Fruit fly (Drosophila melanogaster) whole organism, embryonic: ENCODE measurements around the gene msd1.

Source experiments
- CG10274 ChIP-seq: fragments of 200-800 bp; sonication (Bioruptor generic); optimal IDR thresholded peaks from 3 replicates; lab custom pipeline; 2017; ENCODE audit warnings: missing biosample characterization, mild to moderate bottlenecking, missing genetic modification characterization
- CG10366 ChIP-seq: fragments of 200-800 bp; sonication (Bioruptor generic); IDR thresholded peaks from 2 replicates; pipeline ENCODE4 v1.3.6; 2022; ENCODE audit warnings: missing biosample characterization, missing genetic modification characterization
- CG11723 ChIP-seq: fragments of 200-800 bp; sonication (Bioruptor generic); optimal IDR thresholded peaks from 2 replicates; lab custom pipeline; 2017; ENCODE audit warnings: missing biosample characterization, mild to moderate bottlenecking, missing genetic modification characterization
- CG12659 ChIP-seq: fragments of 200-800 bp; sonication (Bioruptor generic); optimal IDR thresholded peaks from 3 replicates; lab custom pipeline; 2017; ENCODE audit warnings: mild to moderate bottlenecking, missing biosample characterization, missing genetic modification reagents, missing genetic modification characterization
- CG13424 ChIP-seq: fragments of 200-800 bp; sonication (Bioruptor generic); optimal IDR thresholded peaks from 2 replicates; lab custom pipeline; 2019; ENCODE audit warnings: missing biosample characterization, mild to moderate bottlenecking, missing genetic modification characterization, moderate library complexity
- CG15601 ChIP-seq: fragments of 200-800 bp; sonication (Bioruptor generic); optimal IDR thresholded peaks from 3 replicates; lab custom pipeline; 2019; ENCODE audit warnings: missing biosample characterization, mild to moderate bottlenecking, missing genetic modification characterization, moderate library complexity
- CG15696 ChIP-seq: fragments of 200-800 bp; sonication (Bioruptor generic); optimal IDR thresholded peaks from 2 replicates; lab custom pipeline; 2019; ENCODE audit warnings: missing biosample characterization, mild to moderate bottlenecking, missing genetic modification characterization, moderate library complexity
- CG18011 ChIP-seq: fragments of 200-800 bp; sonication (Bioruptor generic); optimal IDR thresholded peaks from 2 replicates; lab custom pipeline; 2017; ENCODE audit warnings: missing biosample characterization, missing genetic modification characterization, mild to moderate bottlenecking, moderate library complexity, missing genotype
- CG2116 ChIP-seq: fragments of 200-800 bp; sonication (Bioruptor generic); optimal IDR thresholded peaks from 3 replicates; lab custom pipeline; 2018; ENCODE audit warnings: missing biosample characterization, mild to moderate bottlenecking, missing genetic modification characterization
- CG2889 ChIP-seq: fragments of 200-800 bp; sonication (Bioruptor generic); IDR thresholded peaks from 3 replicates; pipeline ENCODE4 v1.3.6; 2022; ENCODE audit warnings: missing biosample characterization, missing genetic modification characterization
- CG6175 ChIP-seq: fragments of 200-800 bp; sonication (Bioruptor generic); IDR thresholded peaks from 3 replicates; pipeline ENCODE4 v1.3.6; 2022; ENCODE audit warnings: missing biosample characterization, missing genetic modification characterization
- CG6254 ChIP-seq: fragments of 200-800 bp; sonication (Bioruptor generic); optimal IDR thresholded peaks from 3 replicates; lab custom pipeline; 2017; ENCODE audit warnings: mild to moderate bottlenecking, missing biosample characterization, missing genetic modification reagents, missing genetic modification characterization
- CG7745 ChIP-seq: fragments of 200-800 bp; sonication (Bioruptor generic); optimal IDR thresholded peaks from 2 replicates; lab custom pipeline; 2018; ENCODE audit warnings: missing biosample characterization, mild to moderate bottlenecking, missing genetic modification characterization, moderate library complexity
- CG8089 ChIP-seq: fragments of 200-800 bp; sonication (Bioruptor generic); optimal IDR thresholded peaks from 3 replicates; lab custom pipeline; 2016; ENCODE audit warnings: missing biosample characterization, missing genetic modification characterization
- CG9932 ChIP-seq: fragments of 200-800 bp; sonication (Bioruptor generic); IDR thresholded peaks from 2 replicates; pipeline ENCODE4 v1.3.6; 2022; ENCODE audit warnings: missing biosample characterization, missing genetic modification characterization
- D19A ChIP-seq: fragments of 200-800 bp; optimal IDR thresholded peaks from 3 replicates; lab custom pipeline; 2019; ENCODE audit warnings: missing biosample characterization, mild to moderate bottlenecking, missing genetic modification characterization, moderate library complexity
- Dbx ChIP-seq: fragments of 200-800 bp; sonication (Bioruptor generic); IDR thresholded peaks from 3 replicates; pipeline ENCODE4 v1.3.6; 2022; ENCODE audit warnings: missing biosample characterization, missing genetic modification characterization
- Dip2 ChIP-seq: fragments of 200-800 bp; sonication (Bioruptor generic); IDR thresholded peaks from 2 replicates; pipeline ENCODE4 v1.3.6; 2022; ENCODE audit warnings: missing biosample characterization, missing genetic modification characterization
- Dip3 ChIP-seq: fragments of 200-800 bp; sonication (Bioruptor generic); optimal IDR thresholded peaks from 3 replicates; lab custom pipeline; 2016; ENCODE audit warnings: missing biosample characterization, missing genetic modification characterization
- Ets65A ChIP-seq: fragments of 200-800 bp; sonication (Bioruptor generic); peaks from one replicate; lab custom pipeline; 2016; ENCODE audit warnings: missing biosample characterization, missing genetic modification characterization
- GATAe ChIP-seq: fragments of 200-800 bp; sonication (Bioruptor generic); conservative IDR thresholded peaks from 2 replicates; pipeline ENCODE4 v1.3.6; 2022; ENCODE audit warnings: missing biosample characterization, missing genetic modification characterization
- HLH3B ChIP-seq: fragments of 200-800 bp; sonication (Bioruptor generic); IDR thresholded peaks from 2 replicates; pipeline ENCODE4 v1.3.6; 2022; ENCODE audit warnings: missing biosample characterization, missing genetic modification characterization
- Max ChIP-seq: fragments of 200-800 bp; sonication (Bioruptor generic); optimal IDR thresholded peaks from 2 replicates; lab custom pipeline; 2016; ENCODE audit warnings: missing biosample characterization, mild to moderate bottlenecking, missing genetic modification characterization
- Med ChIP-seq: fragments of 200-800 bp; sonication (Bioruptor generic); peaks from one replicate; lab custom pipeline; 2016; ENCODE audit warnings: missing biosample characterization, missing genetic modification characterization, mild to moderate bottlenecking, inconsistent platforms, moderate library complexity
- NFAT ChIP-seq: fragments of 200-800 bp; sonication (Bioruptor generic); IDR thresholded peaks from 2 replicates; pipeline ENCODE4 v1.3.6; 2022; ENCODE audit warnings: missing biosample characterization, missing genetic modification characterization
- Oli ChIP-seq: fragments of 200-800 bp; sonication (Bioruptor generic); optimal IDR thresholded peaks from 2 replicates; lab custom pipeline; 2018; ENCODE audit warnings: missing biosample characterization, mild to moderate bottlenecking, missing genetic modification characterization, moderate library complexity
- Pdp1 ChIP-seq, 2 experiments: fragments of 200-800 bp; sonication (Bioruptor generic); optimal IDR thresholded peaks; 3 replicates each; lab custom pipeline; 2016; ENCODE audit warnings: missing biosample characterization in 2 of 2, missing genetic modification characterization in 2 of 2, mild to moderate bottlenecking in 1 of 2, moderate library complexity in 1 of 2
- Ptx1 ChIP-seq: fragments of 200-800 bp; sonication (Bioruptor generic); IDR thresholded peaks from 2 replicates; pipeline ENCODE4 v1.3.6; 2022; ENCODE audit warnings: missing biosample characterization, missing genetic modification characterization
- Sox102F ChIP-seq: fragments of 200-800 bp; sonication (Bioruptor generic); optimal IDR thresholded peaks from 2 replicates; lab custom pipeline; 2018; ENCODE audit warnings: missing biosample characterization, mild to moderate bottlenecking, missing genetic modification characterization, moderate library complexity
- Xbp1 ChIP-seq: fragments of 200-800 bp; sonication (Bioruptor generic); optimal IDR thresholded peaks from 3 replicates; lab custom pipeline; 2016; ENCODE audit warnings: missing biosample characterization, mild to moderate bottlenecking, missing genetic modification characterization
- crp ChIP-seq, 2 experiments: fragments of 200-800 bp; sonication (Bioruptor generic); optimal IDR thresholded peaks; 2 replicates in 1 of 2; 3 replicates in 1 of 2; lab custom pipeline; 2017; ENCODE audit warnings: missing biosample characterization in 2 of 2, missing genetic modification characterization in 2 of 2, mild to moderate bottlenecking in 1 of 2, moderate library complexity in 1 of 2
- dmrt99B ChIP-seq: fragments of 200-800 bp; sonication (Bioruptor generic); optimal IDR thresholded peaks from 2 replicates; lab custom pipeline; 2018; ENCODE audit warnings: missing biosample characterization, mild to moderate bottlenecking, missing genetic modification characterization, moderate library complexity
- dysf ChIP-seq: fragments of 200-800 bp; sonication (Bioruptor generic); IDR thresholded peaks from 3 replicates; pipeline ENCODE4 v1.3.6; 2022; ENCODE audit warnings: missing biosample characterization, missing genetic modification characterization
- fd96Cb ChIP-seq: fragments of 200-800 bp; sonication (Bioruptor generic); optimal IDR thresholded peaks from 2 replicates; lab custom pipeline; 2018; ENCODE audit warnings: missing biosample characterization, mild to moderate bottlenecking, missing genetic modification characterization, moderate library complexity
- kah ChIP-seq: fragments of 200-800 bp; sonication (Bioruptor generic); optimal IDR thresholded peaks from 2 replicates; lab custom pipeline; 2018; ENCODE audit warnings: missing biosample characterization, mild to moderate bottlenecking, missing genetic modification characterization
- ken ChIP-seq: fragments of 200-800 bp; sonication (Bioruptor generic); IDR thresholded peaks from 3 replicates; pipeline ENCODE4 v1.3.6; 2022; ENCODE audit warnings: missing biosample characterization, missing genetic modification characterization
- lab ChIP-seq: fragments of 200-800 bp; sonication (Bioruptor generic); optimal IDR thresholded peaks from 3 replicates; lab custom pipeline; 2017; ENCODE audit warnings: missing biosample characterization, missing genetic modification characterization, mild to moderate bottlenecking, moderate library complexity, missing genetic modification reagents
- mam ChIP-seq: fragments of 200-800 bp; sonication (Bioruptor generic); optimal IDR thresholded peaks from 3 replicates; lab custom pipeline; 2016; ENCODE audit warnings: missing biosample characterization, missing genetic modification characterization
- peb ChIP-seq: fragments of 200-800 bp; sonication (Bioruptor generic); IDR thresholded peaks from 2 replicates; pipeline ENCODE4 v1.3.6; 2022; ENCODE audit warnings: missing biosample characterization, missing genetic modification characterization
- prd ChIP-seq, 3 experiments: fragments of >200 bp in 2 of 3; fragments of 200-800 bp in 1 of 3; sonication (Bioruptor generic) in 1 of 3; optimal IDR thresholded peaks in 2 of 3; IDR thresholded peaks in 1 of 3; 2 replicates in 2 of 3; 3 replicates in 1 of 3; pipeline versions ENCODE4 v1.3.6 to Lab custom; 2017 to 2022; ENCODE audit warnings: missing biosample characterization in 1 of 3, missing genetic modification characterization in 1 of 3
- pzg ChIP-seq: fragments of 200-800 bp; sonication (Bioruptor generic); optimal IDR thresholded peaks from 3 replicates; lab custom pipeline; 2018; ENCODE audit warnings: missing biosample characterization, mild to moderate bottlenecking, missing genetic modification characterization, moderate library complexity
- row ChIP-seq: fragments of 200-800 bp; sonication (Bioruptor generic); IDR thresholded peaks from 3 replicates; pipeline ENCODE4 v1.3.6; 2022; ENCODE audit warnings: missing biosample characterization, missing genetic modification characterization
- salm ChIP-seq: fragments of 200-800 bp; sonication (Bioruptor generic); optimal IDR thresholded peaks from 2 replicates; lab custom pipeline; 2018; ENCODE audit warnings: missing biosample characterization, mild to moderate bottlenecking, missing genetic modification characterization
- sens ChIP-seq: fragments of 200-800 bp; sonication (Bioruptor generic); peaks from one replicate; lab custom pipeline; 2016; ENCODE audit warnings: missing biosample characterization, missing genetic modification characterization
- ssp ChIP-seq: fragments of 200-800 bp; sonication (Bioruptor generic); IDR thresholded peaks from 2 replicates; pipeline ENCODE4 v1.3.6; 2022; ENCODE audit warnings: missing biosample characterization, missing genetic modification characterization
- tna ChIP-seq: fragments of 200-800 bp; sonication (Bioruptor generic); IDR thresholded peaks from 2 replicates; pipeline ENCODE4 v1.3.6; 2022; ENCODE audit warnings: missing biosample characterization, missing genetic modification characterization; ENCODE audit not compliant: partially characterized antibody
- tup ChIP-seq: fragments of 200-800 bp; sonication (Bioruptor generic); optimal IDR thresholded peaks from 2 replicates; lab custom pipeline; 2016; ENCODE audit warnings: missing biosample characterization, mild to moderate bottlenecking, missing genetic modification characterization, moderate library complexity
- wek ChIP-seq: fragments of 200-800 bp; sonication (Bioruptor generic); optimal IDR thresholded peaks from 3 replicates; lab custom pipeline; 2018; ENCODE audit warnings: missing biosample characterization, mild to moderate bottlenecking, missing genetic modification characterization, moderate library complexity

Gene msd1

DNA sequence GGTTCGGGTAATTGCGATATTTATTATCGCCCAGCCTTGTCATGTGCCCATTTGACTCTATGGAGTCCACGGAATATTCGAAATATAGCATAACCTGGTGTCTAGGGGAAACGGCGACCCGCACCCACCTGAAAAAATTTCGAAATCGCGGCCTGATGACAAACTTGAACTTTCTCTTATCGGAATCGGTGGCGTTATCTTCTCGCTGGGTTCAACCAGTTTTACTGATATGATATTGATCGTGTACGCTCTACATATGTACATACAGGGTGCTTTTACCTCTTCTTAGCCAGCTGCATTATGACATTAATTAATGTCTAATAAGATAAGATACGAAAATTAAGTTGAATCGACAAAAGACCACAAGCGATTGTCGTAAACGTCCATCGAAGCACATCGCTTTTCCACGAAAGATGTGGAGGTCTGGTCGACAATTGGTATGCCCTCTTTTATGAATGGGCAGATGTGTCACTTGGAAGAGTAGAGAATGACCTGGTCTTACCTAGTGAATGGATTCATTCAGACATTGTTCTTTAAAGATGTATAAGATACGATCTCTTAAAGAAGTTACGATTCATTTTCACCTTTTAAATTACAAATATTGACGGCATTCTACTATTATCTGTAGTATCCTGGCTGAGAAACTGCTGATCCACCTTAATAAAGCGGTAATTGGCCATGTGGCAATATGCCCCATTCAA, 11.2 kb upstream of the msd1 start (continued):
- TF ChIP-seq CG11723 (GFP tag; lab: Kevin White, UChicago) = no peak
- 0 out of 2 replicates have a peak, but pooled peaks have one; percentile 31 for TF ChIP-seq CG9932 (GFP tag; lab: Robert Waterston, UW)
- TF ChIP-seq CG10274 (GFP tag; lab: Kevin White, UChicago) = peak; percentile 96
- peak; percentile 31 for TF ChIP-seq Sox102F (GFP tag; lab: Kevin White, UChicago)
- TF ChIP-seq CG15696 (tag; lab: Kevin White, UChicago) = no peak
- TF ChIP-seq Med (GFP tag; lab: Kevin White, UChicago) = peak; percentile 33
- peak; percentile 28 for TF ChIP-seq Oli (tag; lab: Kevin White, UChicago)
- 0 out of 3 replicates have a peak, but pooled peaks have one; percentile 11 for TF ChIP-seq CG2889
- peak; percentile 46 for TF ChIP-seq CG10366 (GFP tag; lab: Robert Waterston, UW)
- no peak for TF ChIP-seq pzg (GFP tag; lab: Kevin White, UChicago)
- peak; percentile 5 for TF ChIP-seq CG13424 (tag; lab: Kevin White, UChicago)
- peak; percentile 15 for TF ChIP-seq Xbp1 (GFP tag; lab: Kevin White, UChicago)
- TF ChIP-seq CG6175 (GFP tag; lab: Robert Waterston, UW) = no peak
- no peak for TF ChIP-seq ssp
- TF ChIP-seq CG18011 (GFP tag; lab: Kevin White, UChicago) = no peak
- no peak for TF ChIP-seq tna
- TF ChIP-seq dmrt99B (tag; lab: Kevin White, UChicago) = peak; percentile 23
- TF ChIP-seq mam = peak; percentile 22
- peak; percentile 39 for TF ChIP-seq CG15601 (tag; lab: Kevin White, UChicago)
- peak; percentile 16 for TF ChIP-seq Max (GFP tag; lab: Kevin White, UChicago)
- TF ChIP-seq CG6254 (GFP tag; lab: Kevin White, UChicago) = no peak
- peak; percentile 33; the same call in 1 of the 2 replicates for TF ChIP-seq Ptx1 (GFP tag; lab: Robert Waterston, UW)
- TF ChIP-seq crp (GFP tag; optimal IDR thresholded peaks at IDR 0.05; lab: Kevin White, UChicago) = no peak
- TF ChIP-seq CG7745 = peak; percentile 99
- no peak for TF ChIP-seq prd (optimal IDR thresholded peaks at IDR 0.05; lab: Kevin White, UChicago)
- peak; percentile 14; the same call in 1 of the 3 replicates for TF ChIP-seq prd (GFP tag; IDR thresholded peaks at IDR 0.05; lab: Robert Waterston, UW)
- peak; percentile 42 for TF ChIP-seq D19A (tag; lab: Kevin White, UChicago)
- TF ChIP-seq sens = peak; percentile 31
- TF ChIP-seq peb (GFP tag; lab: Robert Waterston, UW) = no peak
- TF ChIP-seq Dip2 (GFP tag; lab: Robert Waterston, UW) = no peak
- TF ChIP-seq HLH3B (GFP tag; lab: Robert Waterston, UW) = 0 out of 2 replicates have a peak, but pooled peaks have one; percentile 26
- TF ChIP-seq GATAe (GFP tag; lab: Robert Waterston, UW) = peak; percentile 48; the same call in 1 of the 2 replicates
- TF ChIP-seq Ets65A (GFP tag; lab: Kevin White, UChicago) = peak; percentile 31
- TF ChIP-seq ken = no peak
- no peak for TF ChIP-seq CG2116 (GFP tag; lab: Kevin White, UChicago)
- TF ChIP-seq Dbx (GFP tag; lab: Robert Waterston, UW) = 0 out of 3 replicates have a peak, but pooled peaks have one; percentile 24
- peak; percentile 51; the same call in 2 of the 3 replicates for TF ChIP-seq dysf (GFP tag; lab: Robert Waterston, UW)
- no peak for TF ChIP-seq tup (GFP tag; lab: Kevin White, UChicago)
- peak; percentile 48 for TF ChIP-seq row (GFP tag; lab: Robert Waterston, UW)
- no peak for TF ChIP-seq CG8089 (GFP tag; lab: Kevin White, UChicago)
- TF ChIP-seq Pdp1 (GFP tag; optimal IDR thresholded peaks at IDR 0.05; lab: Kevin White, UChicago) = peak in 1 of 2 experiments; percentile 21
- peak; percentile 28 for TF ChIP-seq Dip3
- TF ChIP-seq kah (GFP tag; lab: Kevin White, UChicago) = no peak
- TF ChIP-seq lab = peak; percentile 57
- peak; percentile 36 for TF ChIP-seq salm (tag; lab: Kevin White, UChicago)
- TF ChIP-seq wek = no peak
- TF ChIP-seq CG12659 (GFP tag; lab: Kevin White, UChicago) = peak; percentile 3
- peak; percentile 17 for TF ChIP-seq fd96Cb (tag; lab: Kevin White, UChicago)
- TF ChIP-seq NFAT (GFP tag; lab: Robert Waterston, UW) = no peak
